Worm (Caenorhabditis elegans) whole organism, young adult: ENCODE measurements around the gene sws-1.
"Not testable (repeated sequence)": the region's sequence is repeated elsewhere in the genome, so short reads cannot be mapped to it uniquely, and the experiment has no call there.

Experiments used
- B0336.3 ChIP-seq: fragments of 200-800 bp; sonication (Bioruptor generic); IDR thresholded peaks from 2 replicates; pipeline ENCODE4 v1.3.6; 2022; ENCODE audit warnings: missing genetic modification characterization, missing compliant biosample characterization
- D2030.7 ChIP-seq: fragments of 200-800 bp; sonication (Bioruptor generic); IDR thresholded peaks from 2 replicates; pipeline ENCODE4 v1.3.6; 2022; ENCODE audit warnings: missing genetic modification reagents, missing genetic modification characterization, missing compliant biosample characterization
- F23B12.7 ChIP-seq: sonication (generic microtip); optimal IDR thresholded peaks from 2 replicates; lab custom pipeline; 2017; ENCODE audit warnings: missing genetic modification characterization, mild to moderate bottlenecking, missing compliant biosample characterization, antibody characterized with exemption, moderate library complexity; ENCODE audit not compliant: insufficient read depth
- F37B4.10 ChIP-seq: fragments of 200-800 bp; sonication (Bioruptor generic); IDR thresholded peaks from 2 replicates; pipeline ENCODE4 v1.3.6; 2022; ENCODE audit warnings: missing genetic modification characterization, missing compliant biosample characterization
- F57C9.4 ChIP-seq: sonication (generic microtip); optimal IDR thresholded peaks from 2 replicates; lab custom pipeline; 2017; ENCODE audit warnings: mild to moderate bottlenecking, missing genetic modification characterization, missing compliant biosample characterization
- K11D2.4 ChIP-seq: fragments of 200-800 bp; sonication (Bioruptor generic); IDR thresholded peaks from 2 replicates; pipeline ENCODE4 v1.3.6; 2022; ENCODE audit warnings: missing genetic modification reagents, missing genetic modification characterization, missing compliant biosample characterization
- K12H6.12 ChIP-seq: fragments of 200-800 bp; sonication (Bioruptor generic); optimal IDR thresholded peaks from 2 replicates; lab custom pipeline; 2018; ENCODE audit warnings: mild to moderate bottlenecking, missing genetic modification characterization, missing compliant biosample characterization
- Y53F4B.3 ChIP-seq: fragments of 200-800 bp; sonication (Bioruptor generic); IDR thresholded peaks from 2 replicates; pipeline ENCODE4 v1.3.6; 2022; ENCODE audit warnings: missing genetic modification reagents, missing genetic modification characterization, missing compliant biosample characterization
- Y53G8AR.9 ChIP-seq: fragments of 200-800 bp; sonication (Bioruptor generic); conservative IDR thresholded peaks from 2 replicates; pipeline ENCODE4 v1.3.6; 2022; ENCODE audit warnings: missing genetic modification reagents, missing genetic modification characterization, missing compliant biosample characterization
- ZK185.1 ChIP-seq: sonication (generic microtip); optimal IDR thresholded peaks from 2 replicates; lab custom pipeline; 2016; ENCODE audit warnings: mild to moderate bottlenecking, missing genetic modification characterization, missing compliant biosample characterization; ENCODE audit not compliant: poor library complexity, severe bottlenecking
- ama-1 ChIP-seq, 3 experiments: fragments of 150-350 bp in 1 of 3; sonication (generic microtip) in 2 of 3; optimal IDR thresholded peaks; 2 replicates each; lab custom pipeline; 2014 to 2018; ENCODE audit warnings: missing biosample characterization in 2 of 3, missing genetic modification characterization in 2 of 3, missing genetic modification reagents in 2 of 3
- athp-1 ChIP-seq: sonication (generic microtip); optimal IDR thresholded peaks from 2 replicates; lab custom pipeline; 2017; ENCODE audit warnings: mild to moderate bottlenecking, missing genetic modification characterization, missing compliant biosample characterization
- bed-2 ChIP-seq: fragments of 200-800 bp; sonication (Bioruptor generic); IDR thresholded peaks from 2 replicates; pipeline ENCODE4 v1.3.6; 2022; ENCODE audit warnings: missing genetic modification reagents, missing genetic modification characterization, missing compliant biosample characterization
- cebp-1 ChIP-seq, 2 experiments: fragments of 200-800 bp in 1 of 2; sonication (Bioruptor generic) in 1 of 2; sonication (generic microtip) in 1 of 2; IDR thresholded peaks in 1 of 2; optimal IDR thresholded peaks in 1 of 2; 2 replicates each; pipeline versions ENCODE4 v1.3.6 to Lab custom; 2017 to 2022; ENCODE audit warnings: missing compliant biosample characterization in 2 of 2, missing genetic modification characterization in 2 of 2, mild to moderate bottlenecking in 1 of 2, missing genetic modification reagents in 1 of 2, moderate library complexity in 1 of 2
- ceh-91 ChIP-seq: fragments of 200-800 bp; sonication (Bioruptor generic); IDR thresholded peaks from 2 replicates; pipeline ENCODE4 v1.3.6; 2022; ENCODE audit warnings: missing genetic modification reagents, missing genetic modification characterization, missing compliant biosample characterization
- chd-7 ChIP-seq: sonication (generic microtip); optimal IDR thresholded peaks from 2 replicates; lab custom pipeline; 2016; ENCODE audit warnings: mild to moderate bottlenecking, missing genetic modification characterization, moderate library complexity, missing compliant biosample characterization
- dox-1 ChIP-seq: fragments of 200-800 bp; sonication (Bioruptor generic); IDR thresholded peaks from 2 replicates; pipeline ENCODE4 v1.3.6; 2022; ENCODE audit warnings: missing genetic modification reagents, missing genetic modification characterization, missing compliant biosample characterization
- egl-18 ChIP-seq: fragments of 200-800 bp; sonication (Bioruptor generic); IDR thresholded peaks from 2 replicates; pipeline ENCODE4 v1.3.6; 2022; ENCODE audit warnings: missing genetic modification reagents, missing genetic modification characterization, missing compliant biosample characterization
- egl-44 ChIP-seq: fragments of 200-800 bp; sonication (Bioruptor generic); IDR thresholded peaks from 2 replicates; pipeline ENCODE4 v1.3.6; 2022; ENCODE audit warnings: missing genetic modification reagents, missing genetic modification characterization, missing compliant biosample characterization
- hmg-1.2 ChIP-seq: fragments of 200-800 bp; sonication (Bioruptor generic); IDR thresholded peaks from 2 replicates; pipeline ENCODE4 v1.3.6; 2022; ENCODE audit warnings: missing genetic modification reagents, missing genetic modification characterization, missing compliant biosample characterization
- lag-1 ChIP-seq: fragments of 200-800 bp; sonication (Bioruptor generic); IDR thresholded peaks from 2 replicates; pipeline ENCODE4 v1.3.6; 2022; ENCODE audit warnings: missing genetic modification reagents, missing genetic modification characterization, missing compliant biosample characterization
- lin-54 ChIP-seq: fragments of 200-800 bp; sonication (Bioruptor generic); optimal IDR thresholded peaks from 2 replicates; lab custom pipeline; 2018; ENCODE audit warnings: mild to moderate bottlenecking, missing genetic modification characterization, missing compliant biosample characterization
- mcd-1 ChIP-seq: fragments of 200-800 bp; sonication (Bioruptor generic); IDR thresholded peaks from 2 replicates; pipeline ENCODE4 v1.3.6; 2022; ENCODE audit warnings: missing genetic modification reagents, missing genetic modification characterization, missing compliant biosample characterization
- nfya-2 ChIP-seq: fragments of 200-800 bp; sonication (Bioruptor generic); IDR thresholded peaks from 2 replicates; pipeline ENCODE4 v1.3.6; 2022; ENCODE audit warnings: missing genetic modification reagents, missing genetic modification characterization, missing compliant biosample characterization
- pbrm-1 ChIP-seq: fragments of 200-800 bp; sonication (Bioruptor generic); IDR thresholded peaks from 2 replicates; pipeline ENCODE4 v1.3.6; 2022; ENCODE audit warnings: missing genetic modification reagents, missing genetic modification characterization, missing compliant biosample characterization
- pha-4 ChIP-seq: fragments of 150-350 bp; sonication (generic microtip); optimal IDR thresholded peaks from 2 replicates; lab custom pipeline; 2014; ENCODE audit warnings: missing biosample characterization, missing genetic modification reagents, missing genetic modification characterization
- rec-8 ChIP-seq, 2 experiments: sonication (generic microtip); optimal IDR thresholded peaks; 2 replicates each; lab custom pipeline; 2016; ENCODE audit warnings: mild to moderate bottlenecking in 2 of 2, missing genetic modification characterization in 2 of 2, missing genetic modification reagents in 2 of 2, missing genotype in 2 of 2, missing biosample characterization in 1 of 2, missing compliant biosample characterization in 1 of 2, moderate library complexity in 1 of 2
- sea-2 ChIP-seq: fragments of 200-800 bp; sonication (Bioruptor generic); IDR thresholded peaks from 2 replicates; pipeline ENCODE4 v1.3.6; 2022; ENCODE audit warnings: missing genetic modification characterization, missing compliant biosample characterization
- snpc-1.3 ChIP-seq: sonication (generic microtip); optimal IDR thresholded peaks from 2 replicates; lab custom pipeline; 2017; ENCODE audit warnings: missing genetic modification characterization, mild to moderate bottlenecking, missing compliant biosample characterization, antibody characterized with exemption, moderate library complexity, missing genotype, missing genetic modification reagents; ENCODE audit not compliant: insufficient read depth
- sptf-2 ChIP-seq: fragments of 200-800 bp; sonication (Bioruptor generic); optimal IDR thresholded peaks from 2 replicates; lab custom pipeline; 2018; ENCODE audit warnings: mild to moderate bottlenecking, missing genetic modification characterization, missing compliant biosample characterization
- tbx-9 ChIP-seq: sonication (generic microtip); optimal IDR thresholded peaks from 2 replicates; lab custom pipeline; 2016; ENCODE audit warnings: borderline replicate concordance, missing genetic modification characterization, inconsistent platforms, missing compliant biosample characterization
- zfh-2 ChIP-seq: fragments of 200-800 bp; sonication (Bioruptor generic); conservative IDR thresholded peaks from 2 replicates; pipeline ENCODE4 v1.3.6; 2022; ENCODE audit warnings: missing genetic modification reagents, missing genetic modification characterization, missing compliant biosample characterization
- ztf-18 ChIP-seq: sonication (generic microtip); optimal IDR thresholded peaks from 2 replicates; lab custom pipeline; 2016; ENCODE audit warnings: missing genotype, mild to moderate bottlenecking, missing genetic modification characterization, missing compliant biosample characterization
- ztf-28 ChIP-seq: fragments of 200-800 bp; sonication (Bioruptor generic); IDR thresholded peaks from 2 replicates; pipeline ENCODE4 v1.3.6; 2022; ENCODE audit warnings: missing genetic modification reagents, missing genetic modification characterization, missing compliant biosample characterization
- ztf-3 ChIP-seq: fragments of 200-800 bp; sonication (Bioruptor generic); optimal IDR thresholded peaks from 2 replicates; lab custom pipeline; 2018; ENCODE audit warnings: mild to moderate bottlenecking, missing genetic modification characterization, missing compliant biosample characterization

Gene sws-1

DNA sequence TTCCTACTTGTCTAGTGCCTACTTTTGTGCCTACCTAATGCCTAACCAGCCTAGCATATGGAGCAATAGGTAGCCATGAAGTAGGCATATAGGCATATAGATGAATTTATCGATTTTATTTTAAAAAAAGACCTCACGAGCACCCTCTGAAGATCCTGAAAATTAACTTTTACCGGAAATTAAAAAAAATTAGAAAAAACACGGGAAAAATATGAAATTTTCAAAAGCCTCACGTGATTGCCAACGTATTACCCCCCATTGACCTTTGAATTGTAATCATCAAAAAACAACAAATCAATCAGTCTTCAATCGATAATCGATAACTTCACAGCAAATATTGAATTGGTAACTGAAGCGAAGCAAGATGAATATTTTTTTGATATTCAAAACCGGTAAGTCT is 33.0 kb upstream of the sws-1 start, which contains the start of gene Y39B6A.30:
TSS of gene Y39B6A.30 (plus strand) at position 301 of the 400 bp plus-strand sequence.
- not testable (repeated sequence) for TF ChIP-seq sptf-2 (GFP tag; lab: Kevin White, UChicago); F23B12.7 (tag; lab: Kevin White, UChicago); bed-2

DNA sequence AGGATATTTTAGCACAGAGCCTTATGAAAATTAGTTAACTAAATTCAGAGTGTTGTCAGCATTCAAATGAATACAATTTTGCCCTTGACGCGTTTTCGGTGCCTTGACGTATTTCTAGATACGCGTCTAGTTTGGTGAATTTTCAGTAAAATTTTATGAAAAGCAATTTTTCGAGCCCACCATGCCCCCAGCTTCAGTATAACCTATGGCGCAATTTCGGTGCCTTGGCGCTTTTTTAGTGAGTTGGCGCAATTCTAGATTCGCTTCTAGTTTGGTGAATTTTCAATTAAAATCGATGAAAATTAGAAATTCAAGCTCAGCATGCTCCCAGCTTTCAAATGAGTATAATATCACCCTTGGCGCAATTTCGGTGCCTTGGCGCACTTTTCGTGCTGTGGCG is 31.9 kb upstream of the sws-1 start:
- TF ChIP-seq egl-44 (GFP tag; lab: Robert Waterston, UW) (no peak), K11D2.4 (GFP tag; lab: Robert Waterston, UW) (no peak), ZK185.1 (no peak), chd-7 (tag; lab: Kevin White, UChicago) (no peak)

DNA sequence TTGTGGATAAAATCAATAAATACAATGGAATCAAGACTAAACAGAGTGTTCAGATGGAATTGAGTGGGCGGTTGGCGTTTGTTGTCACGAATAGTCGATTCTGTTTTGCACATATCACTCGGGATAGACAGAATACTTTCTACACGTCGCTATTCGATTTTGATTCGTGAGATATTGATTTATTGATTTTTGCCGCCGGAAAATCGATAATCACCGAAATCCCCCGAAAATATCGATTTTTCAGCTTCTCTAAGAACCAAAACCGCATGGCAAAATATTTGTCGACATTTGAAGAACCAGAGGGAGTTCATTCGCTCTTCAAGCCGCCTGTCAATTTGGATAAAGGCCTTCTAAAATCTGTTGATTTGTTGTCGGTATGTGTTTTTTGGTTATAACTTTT is 29.1 kb upstream of the sws-1 start:
- TF ChIP-seq ztf-3 (GFP tag; lab: Kevin White, UChicago) (no peak), sea-2 (GFP tag; lab: Robert Waterston, UW) (no peak), egl-18 (GFP tag; lab: Robert Waterston, UW) (no peak)

DNA sequence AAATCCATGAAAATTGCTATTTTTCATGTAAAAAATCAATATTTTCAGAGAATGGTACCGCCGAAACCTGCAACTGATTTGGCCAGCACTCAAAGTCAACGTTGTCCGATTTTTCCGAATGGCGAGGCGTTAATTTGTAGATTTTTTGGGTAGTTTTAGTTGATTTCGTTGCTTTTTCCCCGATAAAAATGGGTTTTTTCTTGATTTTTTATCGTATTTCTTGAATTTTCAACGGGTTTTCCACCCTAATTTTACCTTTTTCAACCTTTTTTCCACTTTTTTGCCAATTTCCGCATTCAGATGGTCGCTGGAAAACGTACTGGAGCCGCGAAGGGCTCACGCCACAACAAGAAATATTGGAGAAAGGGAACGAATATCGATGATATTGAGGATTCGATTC is 20.4 kb upstream of the sws-1 start, which contains the start of gene Y39B6A.33:
TSS of gene Y39B6A.33 (plus strand) at position 301 of the 400 bp plus-strand sequence.
- TF ChIP-seq Y53F4B.3 (no peak), athp-1 (tag; lab: Kevin White, UChicago) (no peak), ama-1 (optimal IDR thresholded peaks at IDR 0.05; lab: Kevin White, UChicago) (no peak), ama-1 (GFP tag; optimal IDR thresholded peaks at IDR 0.05; lab: Kevin White, UChicago) (no peak), lag-1 (GFP tag; lab: Robert Waterston, UW) (no peak)

DNA sequence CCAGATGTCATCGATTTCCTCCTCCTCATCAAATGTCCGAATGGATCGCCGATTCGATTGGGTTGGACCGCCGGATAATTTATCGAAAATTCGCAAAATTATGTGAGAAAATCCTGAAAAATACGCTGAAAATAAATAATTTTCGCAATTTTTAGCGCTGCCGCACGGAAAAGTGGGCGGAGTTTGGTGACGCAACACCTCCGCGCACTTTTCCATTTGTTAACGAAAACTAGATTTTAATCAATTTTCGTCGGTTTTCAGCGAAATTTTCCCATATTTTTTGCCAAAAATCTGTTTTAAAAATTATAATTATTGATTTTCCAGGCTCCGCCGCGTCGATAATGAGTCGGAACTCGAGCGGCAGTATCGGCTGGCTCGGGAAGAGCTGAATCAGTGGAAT is 19.7 kb upstream of the sws-1 start, which contains the start of gene Y39B6A.34:
TSS of gene Y39B6A.34 (plus strand) at position 3 of the 400 bp plus-strand sequence.
- TF ChIP-seq ztf-18 = peak; percentile 57
- no peak for TF ChIP-seq pha-4 (tag; lab: Kevin White, UChicago)
- TF ChIP-seq lin-54 (GFP tag; lab: Kevin White, UChicago) = peak; percentile 7
- 0 out of 2 replicates have a peak, but pooled peaks have one; percentile 17 for TF ChIP-seq ceh-91 (GFP tag; lab: Robert Waterston, UW)
- TF ChIP-seq F37B4.10 (GFP tag; lab: Robert Waterston, UW) = no peak
- TF ChIP-seq hmg-1.2 = no peak
- TF ChIP-seq sea-2 (GFP tag; lab: Robert Waterston, UW) = no peak
- no peak for TF ChIP-seq F57C9.4 (tag; lab: Kevin White, UChicago)
- 0 out of 2 replicates have a peak, but pooled peaks have one; percentile 25 for TF ChIP-seq pbrm-1 (GFP tag; lab: Robert Waterston, UW)
- no peak for TF ChIP-seq cebp-1 (GFP tag; IDR thresholded peaks at IDR 0.05; lab: Robert Waterston, UW)
- peak; percentile 55 for TF ChIP-seq cebp-1 (tag; optimal IDR thresholded peaks at IDR 0.05; lab: Kevin White, UChicago)
- TF ChIP-seq sptf-2 (GFP tag; lab: Kevin White, UChicago) = no peak
- peak; percentile 71 for TF ChIP-seq K12H6.12 (tag; lab: Kevin White, UChicago)
- TF ChIP-seq mcd-1 (GFP tag; lab: Robert Waterston, UW) = 0 out of 2 replicates have a peak, but pooled peaks have one; percentile 22
- TF ChIP-seq ztf-28 = no peak
- 0 out of 2 replicates have a peak, but pooled peaks have one; percentile 19 for TF ChIP-seq zfh-2
- TF ChIP-seq nfya-2 (GFP tag; lab: Robert Waterston, UW) = no peak
- peak; percentile 58 for TF ChIP-seq B0336.3 (GFP tag; lab: Robert Waterston, UW)
- peak; percentile 39 for TF ChIP-seq snpc-1.3
- TF ChIP-seq Y53G8AR.9 (GFP tag; lab: Robert Waterston, UW) = 0 out of 2 replicates have a peak, but pooled peaks have one; percentile 55
- no peak for TF ChIP-seq tbx-9 (tag; lab: Kevin White, UChicago)
- peak; percentile 56 for TF ChIP-seq dox-1
- TF ChIP-seq rec-8 (tag; optimal IDR thresholded peaks at IDR 0.05; lab: Kevin White, UChicago) = peak in 1 of 2 experiments; percentile 13
- TF ChIP-seq D2030.7 (GFP tag; lab: Robert Waterston, UW) = 0 out of 2 replicates have a peak, but pooled peaks have one; percentile 15
- TF ChIP-seq, all 124 proteins: peak for 14
